Worm (Caenorhabditis elegans): ENCODE measurements around the gene sru-44.

- no peak for TF ChIP-seq unc-62 (GFP tag; optimal IDR thresholded peaks at IDR 0.05)
- no peak for TF ChIP-seq hmg-20 (GFP tag; IDR thresholded peaks at IDR 0.05)
- TF ChIP-seq B0035.1 (tag; optimal IDR thresholded peaks at IDR 0.05), result no peak
- TF ChIP-seq pha-4 (tag; optimal IDR thresholded peaks at IDR 0.05), result no peak
- no peak for TF ChIP-seq ama-1 (optimal IDR thresholded peaks at IDR 0.05)
- TF ChIP-seq ama-1 (GFP tag; optimal IDR thresholded peaks at IDR 0.05), result no peak
These were observed 22.1 kb downstream of the sru-44 start, which contains the start of gene T08G3.6 for ce11 chrV:16445676-16446075.

Measured in whole organism, young adult.